Worm (Caenorhabditis elegans) whole organism, midembryonic: ENCODE results near the gene F41G4.8.

Source experiments
- T22C8.4 ChIP-seq: fragments of 200-800 bp; sonication (Bioruptor generic); IDR thresholded peaks from 2 replicates; pipeline ENCODE4 v1.3.6; 2022; ENCODE audit warnings: missing genetic modification characterization, missing compliant biosample characterization
- cog-1 ChIP-seq: sonication (generic microtip); optimal IDR thresholded peaks from 2 replicates; lab custom pipeline; 2016; ENCODE audit warnings: missing genetic modification characterization, missing compliant biosample characterization
- flt-1 ChIP-seq: fragments of 200-800 bp; sonication (Bioruptor generic); IDR thresholded peaks from 2 replicates; pipeline ENCODE4 v1.3.6; 2022; ENCODE audit warnings: missing genetic modification characterization, missing compliant biosample characterization
- klf-2 ChIP-seq: fragments of 200-800 bp; sonication (Bioruptor generic); conservative IDR thresholded peaks from 2 replicates; pipeline ENCODE4 v1.3.6; 2022; ENCODE audit warnings: missing genetic modification reagents, missing genetic modification characterization, missing compliant biosample characterization
- med-1 ChIP-seq: sonication (generic microtip); optimal IDR thresholded peaks from 2 replicates; lab custom pipeline; 2017; ENCODE audit warnings: missing genetic modification characterization, mild to moderate bottlenecking, missing compliant biosample characterization, antibody characterized with exemption, missing genetic modification reagents; ENCODE audit not compliant: insufficient read depth
- ref-1 ChIP-seq: fragments of 200-800 bp; sonication (Bioruptor generic); conservative IDR thresholded peaks from 2 replicates; pipeline ENCODE4 v1.3.6; 2022; ENCODE audit warnings: missing genetic modification reagents, missing genetic modification characterization, missing compliant biosample characterization
- tab-1 ChIP-seq: fragments of 200-800 bp; sonication (Bioruptor generic); IDR thresholded peaks from 2 replicates; pipeline ENCODE4 v1.3.6; 2022; ENCODE audit warnings: missing genetic modification characterization, missing compliant biosample characterization
- ztf-23 ChIP-seq: fragments of 200-800 bp; sonication (Bioruptor generic); IDR thresholded peaks from 2 replicates; pipeline ENCODE4 v1.3.6; 2022; ENCODE audit warnings: missing genetic modification reagents, missing genetic modification characterization, missing compliant biosample characterization
- ztf-29 ChIP-seq: fragments of 200-800 bp; sonication (Bioruptor generic); IDR thresholded peaks from 2 replicates; pipeline ENCODE4 v1.3.6; 2022; ENCODE audit warnings: missing genetic modification reagents, missing genetic modification characterization, missing compliant biosample characterization

F41G4.8 gene

DNA sequence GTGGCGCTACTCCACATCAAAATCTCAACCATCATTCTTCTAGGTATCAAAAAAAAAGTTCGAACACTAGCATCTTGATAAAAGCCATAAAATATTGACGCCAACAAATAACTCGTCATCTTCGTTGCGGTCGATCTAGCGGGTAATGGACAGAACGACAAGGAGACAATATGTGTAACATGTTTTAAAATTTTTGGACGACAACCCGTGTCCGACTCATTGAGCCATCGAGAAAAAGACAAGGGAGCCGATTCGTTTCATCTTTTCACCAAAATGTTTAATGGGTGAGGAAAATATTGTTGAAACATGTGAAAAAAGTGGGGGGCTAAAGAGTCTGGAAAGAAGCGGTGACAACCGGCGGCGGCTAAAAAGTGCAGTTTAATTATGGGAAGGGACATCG lies 23.3 kb downstream of the F41G4.8 start:
- TF ChIP-seq tab-1 (GFP tag; lab: Robert Waterston, UW) (no peak), T22C8.4 (GFP tag; lab: Robert Waterston, UW) (no peak), klf-2 (GFP tag; lab: Robert Waterston, UW) (no peak), cog-1 (tag; lab: Kevin White, UChicago) (no peak), ref-1 (GFP tag; lab: Robert Waterston, UW) (no peak)

DNA sequence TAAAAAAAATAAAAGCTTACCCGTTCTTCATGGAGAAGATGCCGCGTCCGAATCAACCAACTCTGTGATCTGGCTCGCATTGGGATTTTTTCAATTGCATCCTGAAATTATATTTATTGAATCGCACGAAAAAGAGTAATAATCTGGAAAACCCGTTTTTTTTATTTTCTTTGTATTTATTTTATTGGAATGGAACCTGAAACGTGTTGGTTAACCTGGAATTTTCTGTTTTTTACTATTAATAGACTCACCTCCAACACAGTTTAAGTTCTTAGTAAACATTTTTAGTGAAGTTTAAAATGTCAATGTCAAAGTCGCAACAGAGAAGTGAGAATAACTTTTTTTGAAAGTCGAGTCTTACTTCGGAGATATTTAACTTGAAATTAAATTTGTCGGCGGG lies 26.6 kb downstream of the F41G4.8 start:
- TF ChIP-seq T22C8.4 (GFP tag; lab: Robert Waterston, UW), result no peak
- no peak for TF ChIP-seq flt-1 (GFP tag; lab: Robert Waterston, UW)
- TF ChIP-seq ztf-23 (GFP tag; lab: Robert Waterston, UW), result no peak
- no peak for TF ChIP-seq med-1 (GFP tag; lab: Kevin White, UChicago)
- no peak for TF ChIP-seq ztf-29 (GFP tag; lab: Robert Waterston, UW)

DNA sequence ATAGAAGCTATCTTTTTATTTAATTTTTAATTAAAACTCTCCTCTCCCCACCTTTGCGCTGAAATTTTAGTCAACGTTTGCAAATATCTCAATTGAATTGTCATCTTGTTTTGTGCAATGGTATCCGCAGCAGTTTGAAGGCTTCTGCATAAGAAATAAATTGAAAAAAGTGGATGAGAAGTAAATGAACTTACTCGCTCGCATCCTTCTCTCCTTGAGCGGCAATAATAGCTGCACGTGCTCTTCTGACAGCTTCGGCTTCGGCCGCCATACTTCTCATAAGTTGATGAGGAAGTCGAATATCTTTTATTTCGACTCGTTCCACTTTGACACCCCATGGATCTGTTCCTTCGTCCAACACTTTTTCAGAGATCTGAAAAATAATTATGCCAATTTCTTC lies 28.0 kb downstream of the F41G4.8 start:
- TF ChIP-seq med-1 (GFP tag; lab: Kevin White, UChicago) (no peak), ztf-29 (GFP tag; lab: Robert Waterston, UW) (no peak), ztf-23 (GFP tag; lab: Robert Waterston, UW) (no peak), T22C8.4 (GFP tag; lab: Robert Waterston, UW) (no peak)

DNA sequence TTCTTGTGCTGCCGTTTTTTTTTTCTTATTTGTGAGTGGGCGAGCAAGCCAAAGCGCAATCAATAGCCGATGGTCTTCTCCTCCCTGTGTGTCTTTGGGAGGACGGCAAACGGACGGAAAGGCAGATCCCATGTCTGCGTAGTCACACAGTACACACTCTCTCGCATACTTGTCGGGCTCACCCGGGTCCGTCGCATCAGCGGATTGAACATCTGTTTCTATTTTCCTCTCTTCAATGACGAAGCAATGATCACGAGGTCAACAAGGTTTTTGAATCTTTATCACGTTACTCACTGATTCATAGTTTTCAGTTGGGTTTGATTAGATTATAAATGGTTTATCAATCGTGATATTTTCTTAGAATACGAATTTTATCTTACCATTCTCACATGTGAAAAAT lies 29.3 kb downstream of the F41G4.8 start:
- TF ChIP-seq flt-1 (GFP tag; lab: Robert Waterston, UW) (0 out of 2 replicates have a peak, but pooled peaks have one; percentile 36), tab-1 (GFP tag; lab: Robert Waterston, UW) (no peak)

DNA sequence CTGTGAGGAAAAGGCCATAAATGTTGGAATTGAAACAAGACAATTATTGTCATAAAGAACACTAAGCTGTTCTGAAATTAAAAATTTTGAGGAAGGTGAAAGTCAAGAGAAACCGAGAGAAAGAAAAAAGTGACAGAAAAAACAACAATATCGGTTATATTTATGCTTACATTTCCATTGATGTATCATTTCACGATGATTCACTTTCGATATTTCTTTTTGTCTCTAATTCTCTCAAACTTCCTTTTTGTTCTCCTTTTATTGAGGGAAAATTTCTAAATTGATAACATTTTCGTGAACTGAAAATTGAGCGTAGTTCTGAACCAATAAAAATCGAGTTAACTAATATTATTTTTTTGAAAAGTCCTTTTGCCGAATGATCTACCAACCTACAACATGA lies 29.9 kb downstream of the F41G4.8 start:
- no peak for TF ChIP-seq klf-2 (GFP tag; lab: Robert Waterston, UW)
- TF ChIP-seq flt-1 (GFP tag; lab: Robert Waterston, UW), result no peak
- TF ChIP-seq med-1 (GFP tag; lab: Kevin White, UChicago), result no peak
- TF ChIP-seq ref-1 (GFP tag; lab: Robert Waterston, UW), result no peak
- TF ChIP-seq cog-1 (tag; lab: Kevin White, UChicago), result no peak

DNA sequence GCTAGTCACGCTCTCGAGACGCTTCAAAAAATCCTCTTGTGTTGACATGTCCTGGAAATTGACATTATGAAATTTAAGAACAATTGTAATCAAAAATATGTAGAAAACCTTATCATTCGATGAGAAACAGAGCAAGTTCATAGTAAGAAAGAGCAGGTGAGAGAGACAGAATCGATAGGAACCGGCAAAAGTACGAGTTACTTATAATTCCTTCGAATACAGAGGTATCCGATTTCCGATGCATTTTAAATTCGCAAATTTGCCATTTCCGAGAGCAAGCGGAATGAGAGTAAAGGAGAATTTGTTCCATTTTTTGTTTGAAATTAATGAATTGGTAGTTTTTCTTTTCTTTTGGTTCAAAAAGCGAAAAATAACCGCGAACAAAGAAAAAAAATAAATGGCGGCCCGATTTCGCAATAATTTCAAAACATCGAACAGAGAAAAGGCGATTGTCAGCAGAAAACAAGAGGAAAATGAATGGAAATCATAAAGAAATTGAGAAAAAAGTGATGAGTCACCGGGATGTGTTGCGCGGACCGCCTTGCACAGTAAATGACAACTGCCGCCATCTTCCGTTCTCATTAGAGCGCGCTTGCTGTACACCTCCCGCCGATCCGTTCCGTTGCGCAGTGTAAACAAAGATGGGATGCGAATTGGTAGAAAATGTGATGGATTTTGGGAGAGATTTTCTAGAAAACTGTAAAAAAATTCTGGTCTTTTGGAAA lies 31.1 kb downstream of the F41G4.8 start, which contains the start of gene cas-1:
Gene cas-1 (minus strand): TSS at position 51 of the 725 bp plus-strand sequence.
- no peak for TF ChIP-seq ztf-23 (GFP tag; lab: Robert Waterston, UW)
- no peak for TF ChIP-seq tab-1 (GFP tag; lab: Robert Waterston, UW)
- TF ChIP-seq cog-1 (tag; lab: Kevin White, UChicago), result no peak
- TF ChIP-seq flt-1 (GFP tag; lab: Robert Waterston, UW), result peak; percentile 32; the same call in 1 of the 2 replicates
- no peak for TF ChIP-seq T22C8.4 (GFP tag; lab: Robert Waterston, UW)

DNA sequence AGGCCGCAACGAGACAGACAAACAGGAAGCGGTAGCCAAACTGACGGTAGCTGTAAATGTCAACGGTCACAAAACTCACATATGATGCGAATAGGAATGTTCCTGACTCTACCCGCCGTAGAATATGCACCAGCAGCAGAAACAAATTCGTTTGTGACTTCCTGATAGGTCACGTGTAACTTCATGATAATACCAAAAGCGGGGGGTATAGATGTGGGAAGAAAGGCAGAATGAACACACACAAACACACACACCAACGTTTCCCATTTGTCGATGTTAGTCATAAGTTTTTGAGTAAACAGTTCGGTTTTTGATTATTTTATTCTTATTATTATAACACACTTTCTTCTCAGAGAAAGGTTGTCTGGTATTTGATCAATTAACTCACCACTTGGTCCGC lies 31.7 kb downstream of the F41G4.8 start:
- TF ChIP-seq T22C8.4 (GFP tag; lab: Robert Waterston, UW), result no peak
- TF ChIP-seq cog-1 (tag; lab: Kevin White, UChicago), result no peak
- no peak for TF ChIP-seq ztf-29 (GFP tag; lab: Robert Waterston, UW)
- TF ChIP-seq ztf-23 (GFP tag; lab: Robert Waterston, UW), result no peak
- no peak for TF ChIP-seq ref-1 (GFP tag; lab: Robert Waterston, UW)
- TF ChIP-seq tab-1 (GFP tag; lab: Robert Waterston, UW), result no peak
- no peak for TF ChIP-seq med-1 (GFP tag; lab: Kevin White, UChicago)
- no peak for TF ChIP-seq flt-1 (GFP tag; lab: Robert Waterston, UW)
- TF ChIP-seq klf-2 (GFP tag; lab: Robert Waterston, UW), result no peak

DNA sequence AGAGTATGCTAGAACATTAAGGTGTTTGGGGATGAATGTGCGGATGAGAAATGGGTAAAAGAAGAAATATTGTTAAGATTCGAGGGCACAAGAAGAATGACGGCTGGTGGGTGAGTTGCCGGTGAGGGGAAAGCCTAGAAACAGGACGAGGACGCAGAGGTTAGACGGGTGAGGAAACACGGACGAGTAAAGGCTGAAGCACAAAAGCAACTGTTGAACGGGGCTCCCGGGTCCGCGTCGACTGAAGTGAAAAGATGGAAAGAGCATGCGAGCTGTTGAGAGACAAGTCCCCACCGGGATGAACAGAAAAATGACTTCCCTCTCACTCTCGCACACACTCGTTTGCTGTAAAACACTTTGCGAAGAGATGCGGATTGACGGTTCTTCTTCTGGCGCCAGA lies 32.9 kb downstream of the F41G4.8 start:
- no peak for TF ChIP-seq ref-1 (GFP tag; lab: Robert Waterston, UW)
- no peak for TF ChIP-seq klf-2 (GFP tag; lab: Robert Waterston, UW)
- TF ChIP-seq tab-1 (GFP tag; lab: Robert Waterston, UW), result no peak
- no peak for TF ChIP-seq ztf-23 (GFP tag; lab: Robert Waterston, UW)

DNA sequence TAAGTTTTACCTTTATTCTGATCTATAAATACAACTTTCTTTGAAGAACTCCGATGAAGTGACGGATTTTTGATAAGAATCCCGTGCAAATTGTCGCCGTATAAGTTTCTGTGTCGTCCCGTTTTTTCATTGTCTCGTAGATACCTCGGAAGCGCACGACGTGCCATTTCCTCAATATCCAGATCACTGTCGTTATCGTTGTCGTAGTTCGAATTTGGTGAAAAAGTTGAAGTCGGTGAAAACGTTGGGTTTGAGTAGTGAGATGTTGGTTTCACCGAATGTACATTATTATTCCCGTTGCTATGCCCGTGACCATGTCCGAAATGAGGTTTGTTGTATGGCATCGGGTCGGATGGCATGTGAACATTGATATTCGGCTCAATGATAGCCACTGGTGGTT lies 35.1 kb downstream of the F41G4.8 start:
- TF ChIP-seq flt-1 (GFP tag; lab: Robert Waterston, UW) (no peak), ztf-23 (GFP tag; lab: Robert Waterston, UW) (no peak), ztf-29 (GFP tag; lab: Robert Waterston, UW) (no peak), med-1 (GFP tag; lab: Kevin White, UChicago) (no peak), tab-1 (GFP tag; lab: Robert Waterston, UW) (no peak)

DNA sequence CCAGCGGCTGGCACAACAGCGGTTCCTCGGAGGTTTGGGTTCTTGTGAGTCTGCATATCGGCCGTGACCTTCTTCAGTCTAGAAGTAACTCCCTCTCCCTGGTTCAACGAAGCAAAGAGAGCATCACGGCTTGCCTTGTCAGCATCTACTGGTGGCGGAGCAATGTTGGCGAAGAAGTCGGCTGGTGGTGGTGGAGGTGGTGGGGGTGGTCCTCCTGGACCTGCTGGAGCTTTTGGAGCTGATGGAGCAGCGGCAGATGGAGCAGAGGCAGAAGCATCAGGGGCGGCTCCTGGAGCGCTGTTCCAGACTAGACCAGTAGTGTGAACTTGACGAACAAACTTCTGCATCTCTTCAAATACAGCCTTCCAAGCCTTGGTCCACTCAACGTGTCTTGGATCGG lies 36.3 kb downstream of the F41G4.8 start:
- no peak for TF ChIP-seq cog-1 (tag; lab: Kevin White, UChicago)
- TF ChIP-seq klf-2 (GFP tag; lab: Robert Waterston, UW), result no peak

DNA sequence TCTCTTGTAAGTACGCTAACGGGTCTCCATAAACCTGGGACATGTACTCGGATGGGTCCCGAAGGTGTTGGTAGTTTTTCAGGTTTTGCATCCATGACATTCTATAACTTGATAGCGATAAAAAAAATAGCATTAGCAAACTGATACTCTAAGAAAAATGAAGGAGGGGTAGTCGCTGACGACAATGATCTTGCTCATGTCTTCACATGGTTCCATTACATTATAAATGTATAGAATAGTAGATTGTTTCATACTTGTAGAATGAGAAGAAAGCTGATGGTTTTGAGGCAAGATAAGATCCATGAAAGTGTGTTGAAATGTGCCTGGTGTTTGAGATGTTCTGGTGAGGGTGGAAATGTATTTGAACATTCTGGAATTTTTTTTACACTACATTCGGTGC lies 37.8 kb downstream of the F41G4.8 start, which contains the start of gene mec-4:
Gene mec-4 (minus strand): TSS at position 101 of the 400 bp plus-strand sequence.
- TF ChIP-seq cog-1 (tag; lab: Kevin White, UChicago), result no peak
- no peak for TF ChIP-seq tab-1 (GFP tag; lab: Robert Waterston, UW)
- no peak for TF ChIP-seq ztf-23 (GFP tag; lab: Robert Waterston, UW)
- TF ChIP-seq T22C8.4 (GFP tag; lab: Robert Waterston, UW), result no peak
- no peak for TF ChIP-seq ref-1 (GFP tag; lab: Robert Waterston, UW)
- TF ChIP-seq flt-1 (GFP tag; lab: Robert Waterston, UW), result no peak
- TF ChIP-seq ztf-29 (GFP tag; lab: Robert Waterston, UW), result no peak
- no peak for TF ChIP-seq med-1 (GFP tag; lab: Kevin White, UChicago)
- TF ChIP-seq klf-2 (GFP tag; lab: Robert Waterston, UW), result no peak
